Fruit fly (Drosophila melanogaster) whole organism, embryonic: Measurements from ENCODE around the gene CG15356.

Experiments used
- Blimp-1 ChIP-seq: fragments of 200-800 bp; sonication (Bioruptor generic); optimal IDR thresholded peaks from 3 replicates; lab custom pipeline; 2018; ENCODE audit warnings: missing biosample characterization, missing genetic modification characterization, mild to moderate bottlenecking, moderate library complexity, missing genetic modification reagents
- BtbVII ChIP-seq: fragments of 200-800 bp; sonication (Bioruptor generic); optimal IDR thresholded peaks from 3 replicates; lab custom pipeline; 2017; ENCODE audit warnings: missing biosample characterization, mild to moderate bottlenecking, missing genetic modification characterization
- CG10274 ChIP-seq: fragments of 200-800 bp; sonication (Bioruptor generic); optimal IDR thresholded peaks from 3 replicates; lab custom pipeline; 2017; ENCODE audit warnings: missing biosample characterization, mild to moderate bottlenecking, missing genetic modification characterization
- CG10654 ChIP-seq: fragments of 200-800 bp; sonication (Bioruptor generic); optimal IDR thresholded peaks from 2 replicates; lab custom pipeline; 2016; ENCODE audit warnings: missing biosample characterization, missing genetic modification characterization
- CG12219 ChIP-seq: fragments of 200-800 bp; sonication (Bioruptor generic); optimal IDR thresholded peaks from 3 replicates; lab custom pipeline; 2018; ENCODE audit warnings: missing biosample characterization, mild to moderate bottlenecking, missing genetic modification characterization
- CG13894 ChIP-seq: fragments of 200-800 bp; sonication (Bioruptor generic); optimal IDR thresholded peaks from 3 replicates; lab custom pipeline; 2018; ENCODE audit warnings: missing biosample characterization, mild to moderate bottlenecking, missing genetic modification characterization, moderate library complexity
- CG1647 ChIP-seq: fragments of 200-800 bp; sonication (Bioruptor generic); optimal IDR thresholded peaks from 3 replicates; lab custom pipeline; 2016; ENCODE audit warnings: missing biosample characterization, missing genetic modification characterization
- CG17829 ChIP-seq: fragments of 200-800 bp; optimal IDR thresholded peaks from 2 replicates; lab custom pipeline; 2019; ENCODE audit warnings: missing biosample characterization, mild to moderate bottlenecking, missing genetic modification characterization, moderate library complexity
- CG18619 ChIP-seq: fragments of 200-800 bp; sonication (Bioruptor generic); optimal IDR thresholded peaks from 3 replicates; lab custom pipeline; 2017; ENCODE audit warnings: missing biosample characterization, mild to moderate bottlenecking, missing genetic modification characterization
- CG34422 ChIP-seq: fragments of 200-800 bp; sonication (Bioruptor generic); IDR thresholded peaks from 3 replicates; pipeline ENCODE4 v1.3.6; 2022; ENCODE audit warnings: missing biosample characterization, missing genetic modification characterization
- CG43689 ChIP-seq: fragments of 200-800 bp; sonication (Bioruptor generic); IDR thresholded peaks from 2 replicates; pipeline ENCODE4 v1.3.6; 2022; ENCODE audit warnings: missing biosample characterization, missing genetic modification characterization
- CG5180 ChIP-seq: fragments of 200-800 bp; sonication (Bioruptor generic); optimal IDR thresholded peaks from 3 replicates; lab custom pipeline; 2017; ENCODE audit warnings: missing biosample characterization, missing genetic modification characterization, mild to moderate bottlenecking, moderate library complexity, missing genetic modification reagents
- CG6791 ChIP-seq: fragments of 200-800 bp; sonication (Bioruptor generic); IDR thresholded peaks from 3 replicates; pipeline ENCODE4 v1.3.6; 2022; ENCODE audit warnings: missing biosample characterization, missing genetic modification characterization; ENCODE audit not compliant: partially characterized antibody
- CG6854 ChIP-seq: fragments of 200-800 bp; sonication (Bioruptor generic); optimal IDR thresholded peaks from 3 replicates; lab custom pipeline; 2017; ENCODE audit warnings: missing biosample characterization, mild to moderate bottlenecking, missing genetic modification characterization
- CG7928 ChIP-seq: fragments of 200-800 bp; sonication (Bioruptor generic); optimal IDR thresholded peaks from 2 replicates; lab custom pipeline; 2017; ENCODE audit warnings: missing biosample characterization, mild to moderate bottlenecking, missing genetic modification characterization
- CHES-1-like ChIP-seq: fragments of 200-800 bp; sonication (Bioruptor generic); optimal IDR thresholded peaks from 2 replicates; lab custom pipeline; 2016; ENCODE audit warnings: missing biosample characterization, missing genetic modification characterization
- HmgD ChIP-seq: fragments of 200-800 bp; sonication (Bioruptor generic); optimal IDR thresholded peaks from 3 replicates; lab custom pipeline; 2016; ENCODE audit warnings: missing biosample characterization, missing genetic modification characterization
- Hr39 ChIP-seq: fragments of >200 bp; optimal IDR thresholded peaks from 2 replicates; lab custom pipeline; 2017
- Jarid2 ChIP-seq: fragments of 200-800 bp; sonication (Bioruptor generic); optimal IDR thresholded peaks from 3 replicates; lab custom pipeline; 2017; ENCODE audit warnings: mild to moderate bottlenecking, missing biosample characterization, missing genetic modification reagents, missing genetic modification characterization
- Nf-YB ChIP-seq: fragments of 200-800 bp; sonication (Bioruptor generic); optimal IDR thresholded peaks from 3 replicates; lab custom pipeline; 2019; ENCODE audit warnings: missing biosample characterization, mild to moderate bottlenecking, missing genetic modification characterization, moderate library complexity
- Poxn ChIP-seq: fragments of 200-800 bp; sonication (Bioruptor generic); IDR thresholded peaks from 2 replicates; pipeline ENCODE4 v1.3.6; 2022; ENCODE audit warnings: missing biosample characterization, missing genetic modification characterization
- Scr ChIP-seq: fragments of 200-800 bp; sonication (Bioruptor generic); IDR thresholded peaks from 2 replicates; pipeline ENCODE4 v1.3.6; 2022; ENCODE audit warnings: missing biosample characterization, missing genetic modification characterization; ENCODE audit not compliant: partially characterized antibody
- Sox100B ChIP-seq: fragments of 200-800 bp; sonication (Bioruptor generic); optimal IDR thresholded peaks from 3 replicates; lab custom pipeline; 2018; ENCODE audit warnings: missing biosample characterization, mild to moderate bottlenecking, missing genetic modification characterization
- Sox102F ChIP-seq: fragments of 200-800 bp; sonication (Bioruptor generic); optimal IDR thresholded peaks from 2 replicates; lab custom pipeline; 2018; ENCODE audit warnings: missing biosample characterization, mild to moderate bottlenecking, missing genetic modification characterization, moderate library complexity
- Stat92E ChIP-seq, 3 experiments: fragments of >200 bp in 2 of 3; fragments of 200-800 bp in 1 of 3; sonication (Bioruptor generic) in 1 of 3; optimal IDR thresholded peaks; 2 replicates each; lab custom pipeline; 2017 to 2019; ENCODE audit warnings: missing biosample characterization in 3 of 3, missing genetic modification characterization in 3 of 3, mild to moderate bottlenecking in 1 of 3, moderate library complexity in 1 of 3
- Tbp ChIP-seq: fragments of >200 bp; optimal IDR thresholded peaks from 2 replicates; lab custom pipeline; 2018; ENCODE audit warnings: missing biosample characterization, missing genetic modification characterization
- btn ChIP-seq: fragments of 200-800 bp; sonication (Bioruptor generic); optimal IDR thresholded peaks from 2 replicates; lab custom pipeline; 2016; ENCODE audit warnings: missing biosample characterization, missing genetic modification characterization
- caup ChIP-seq: fragments of 200-800 bp; sonication (Bioruptor generic); optimal IDR thresholded peaks from 3 replicates; lab custom pipeline; 2017; ENCODE audit warnings: missing biosample characterization, mild to moderate bottlenecking, missing genetic modification characterization, moderate library complexity; ENCODE audit not compliant: severe bottlenecking
- ci ChIP-seq: fragments of 200-800 bp; sonication (Bioruptor generic); IDR thresholded peaks from 3 replicates; pipeline ENCODE4 v1.3.6; 2022; ENCODE audit warnings: missing biosample characterization, missing genetic modification characterization
- dysf ChIP-seq: fragments of 200-800 bp; sonication (Bioruptor generic); IDR thresholded peaks from 3 replicates; pipeline ENCODE4 v1.3.6; 2022; ENCODE audit warnings: missing biosample characterization, missing genetic modification characterization
- esg ChIP-seq: fragments of 200-800 bp; sonication (Bioruptor generic); conservative IDR thresholded peaks from 2 replicates; pipeline ENCODE4 v1.3.6; 2022; ENCODE audit warnings: missing biosample characterization, missing genetic modification characterization
- exex ChIP-seq: fragments of 200-800 bp; sonication (Bioruptor generic); optimal IDR thresholded peaks from 4 replicates; lab custom pipeline; 2018; ENCODE audit warnings: missing biosample characterization, mild to moderate bottlenecking, missing genetic modification characterization, moderate library complexity
- fd3F ChIP-seq: fragments of 200-800 bp; sonication (Bioruptor generic); optimal IDR thresholded peaks from 2 replicates; lab custom pipeline; 2018; ENCODE audit warnings: missing biosample characterization, mild to moderate bottlenecking, missing genetic modification characterization, moderate library complexity
- fd64A ChIP-seq: fragments of 200-800 bp; sonication (Bioruptor generic); optimal IDR thresholded peaks from 3 replicates; lab custom pipeline; 2018; ENCODE audit warnings: missing biosample characterization, mild to moderate bottlenecking, missing genetic modification characterization
- hkb ChIP-seq, 2 experiments: fragments of 200-800 bp in 1 of 2; fragments of >200 bp in 1 of 2; sonication (Bioruptor generic) in 1 of 2; IDR thresholded peaks in 1 of 2; optimal IDR thresholded peaks in 1 of 2; 2 replicates each; pipeline versions ENCODE4 v1.3.6 to Lab custom; 2017 to 2022; ENCODE audit warnings: missing biosample characterization in 1 of 2, missing genetic modification characterization in 1 of 2
- hth ChIP-seq: fragments of >200 bp; optimal IDR thresholded peaks from 2 replicates; lab custom pipeline; 2017; ENCODE audit warnings: inconsistent platforms
- kni ChIP-seq: fragments of 200-800 bp; sonication (Bioruptor generic); optimal IDR thresholded peaks from 3 replicates; lab custom pipeline; 2017; ENCODE audit warnings: mild to moderate bottlenecking, missing biosample characterization, missing genetic modification reagents, missing genetic modification characterization
- maf-S ChIP-seq: fragments of 200-800 bp; sonication (Bioruptor generic); optimal IDR thresholded peaks from 2 replicates; lab custom pipeline; 2016; ENCODE audit warnings: missing biosample characterization, missing genetic modification characterization
- mam ChIP-seq: fragments of 200-800 bp; sonication (Bioruptor generic); optimal IDR thresholded peaks from 3 replicates; lab custom pipeline; 2016; ENCODE audit warnings: missing biosample characterization, missing genetic modification characterization
- nmo ChIP-seq: fragments of 200-800 bp; sonication (Bioruptor generic); optimal IDR thresholded peaks from 2 replicates; lab custom pipeline; 2018; ENCODE audit warnings: missing biosample characterization, mild to moderate bottlenecking, missing genetic modification characterization, moderate library complexity
- oc ChIP-seq: fragments of 200-800 bp; sonication (Bioruptor generic); optimal IDR thresholded peaks from 2 replicates; lab custom pipeline; 2018; ENCODE audit warnings: missing biosample characterization, mild to moderate bottlenecking, missing genetic modification characterization, moderate library complexity
- odd ChIP-seq: fragments of 200-800 bp; sonication (Bioruptor generic); optimal IDR thresholded peaks from 2 replicates; lab custom pipeline; 2017; ENCODE audit warnings: missing biosample characterization, mild to moderate bottlenecking, missing genetic modification characterization
- phol ChIP-seq: fragments of 200-800 bp; sonication (Bioruptor generic); optimal IDR thresholded peaks from 3 replicates; lab custom pipeline; 2018; ENCODE audit warnings: missing biosample characterization, mild to moderate bottlenecking, missing genetic modification characterization, moderate library complexity
- run ChIP-seq: fragments of 200-800 bp; sonication (Bioruptor generic); optimal IDR thresholded peaks from 3 replicates; lab custom pipeline; 2018; ENCODE audit warnings: missing biosample characterization, mild to moderate bottlenecking, missing genetic modification characterization
- scrt ChIP-seq: fragments of 200-800 bp; sonication (Bioruptor generic); optimal IDR thresholded peaks from 2 replicates; lab custom pipeline; 2018; ENCODE audit warnings: missing biosample characterization, mild to moderate bottlenecking, missing genetic modification characterization, moderate library complexity
- trh ChIP-seq: fragments of 200-800 bp; sonication (Bioruptor generic); optimal IDR thresholded peaks from 2 replicates; lab custom pipeline; 2016; ENCODE audit warnings: missing biosample characterization, missing genetic modification characterization
- tup ChIP-seq: fragments of 200-800 bp; sonication (Bioruptor generic); optimal IDR thresholded peaks from 2 replicates; lab custom pipeline; 2016; ENCODE audit warnings: missing biosample characterization, mild to moderate bottlenecking, missing genetic modification characterization, moderate library complexity
- unpg ChIP-seq: fragments of 200-800 bp; sonication (Bioruptor generic); optimal IDR thresholded peaks from 3 replicates; lab custom pipeline; 2018; ENCODE audit warnings: missing biosample characterization, mild to moderate bottlenecking, missing genetic modification characterization, moderate library complexity
- z ChIP-seq: fragments of 200-800 bp; sonication (Bioruptor generic); IDR thresholded peaks from 3 replicates; pipeline ENCODE4 v1.3.6; 2022; ENCODE audit warnings: missing biosample characterization, missing genetic modification characterization

The CG15356 gene

dm6 chr2L:1972450-1973119 lies 8.0 kb downstream of the CG15356 start (continued):
- TF ChIP-seq Blimp-1 (GFP tag; lab: Kevin White, UChicago) (peak; percentile 60), CG12219 (GFP tag; lab: Kevin White, UChicago) (no peak), fd64A (GFP tag; lab: Kevin White, UChicago) (no peak), scrt (peak; percentile 82), phol (tag; lab: Kevin White, UChicago) (peak; percentile 79), hth (no peak), oc (peak; percentile 85), Hr39 (lab: Kevin White, UChicago) (no peak), CHES-1-like (GFP tag; lab: Kevin White, UChicago) (no peak), mam (GFP tag; lab: Kevin White, UChicago) (no peak), kni (GFP tag; lab: Kevin White, UChicago) (peak; percentile 42), BtbVII (GFP tag; lab: Kevin White, UChicago) (no peak), trh (GFP tag; lab: Kevin White, UChicago) (no peak), CG18619 (GFP tag; lab: Kevin White, UChicago) (no peak), Poxn (GFP tag; lab: Robert Waterston, UW) (no peak), CG17829 (tag; lab: Kevin White, UChicago) (no peak), Nf-YB (GFP tag; lab: Kevin White, UChicago) (peak; percentile 98), CG6791 (GFP tag; lab: Robert Waterston, UW) (peak; percentile 64; the same call in 2 of the 3 replicates), hkb (optimal IDR thresholded peaks at IDR 0.05; lab: Kevin White, UChicago) (no peak), hkb (GFP tag; IDR thresholded peaks at IDR 0.05; lab: Robert Waterston, UW) (no peak), esg (GFP tag; lab: Robert Waterston, UW) (no peak), Jarid2 (peak; percentile 35), CG1647 (no peak), run (tag; lab: Kevin White, UChicago) (no peak), tup (GFP tag; lab: Kevin White, UChicago) (no peak), Sox100B (GFP tag; lab: Kevin White, UChicago) (no peak), caup (no peak), CG43689 (no peak), odd (GFP tag; lab: Kevin White, UChicago) (no peak), unpg (no peak), fd3F (GFP tag; lab: Kevin White, UChicago) (no peak), Tbp (GFP tag; lab: Kevin White, UChicago) (no peak), exex (tag; lab: Kevin White, UChicago) (no peak), Scr (peak; percentile 39; the same call in 1 of the 2 replicates), nmo (peak; percentile 35), ci (GFP tag; lab: Robert Waterston, UW) (no peak), CG10274 (no peak), CG7928 (GFP tag; lab: Kevin White, UChicago) (no peak), Sox102F (GFP tag; lab: Kevin White, UChicago) (no peak), HmgD (peak; percentile 3), maf-S (no peak), CG6854 (GFP tag; lab: Kevin White, UChicago) (no peak), CG5180 (GFP tag; lab: Kevin White, UChicago) (no peak), Stat92E (GFP tag; optimal IDR thresholded peaks at IDR 0.05; lab: Kevin White, UChicago) (no peak), CG34422 (GFP tag; lab: Robert Waterston, UW) (no peak), dysf (no peak), CG10654 (GFP tag; lab: Kevin White, UChicago) (no peak), btn (no peak), z (GFP tag; lab: Robert Waterston, UW) (peak; percentile 82), CG13894 (tag; lab: Kevin White, UChicago) (no peak)
